4 fruit fly cellular contexts compared by ENCODE assay signal in the genomic region with DNA sequence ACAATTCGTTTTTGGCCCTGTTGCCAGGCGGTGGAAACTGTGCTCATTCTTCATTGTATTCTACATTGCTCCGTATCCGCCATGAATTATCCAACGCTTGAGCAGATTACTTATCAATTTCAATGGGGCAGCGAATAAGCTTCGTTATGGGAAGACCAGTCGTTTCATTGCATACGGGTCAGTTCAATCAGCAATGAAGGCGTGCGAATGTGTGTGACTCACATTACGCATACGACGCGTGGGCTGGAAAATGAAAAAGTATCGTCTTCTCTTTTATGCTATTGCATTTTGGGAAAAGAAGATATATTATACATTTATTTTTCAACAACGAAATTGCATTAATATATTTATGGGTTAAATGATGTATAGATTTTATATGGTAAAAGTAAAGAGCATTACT.
TF ChIP-seq lines count a peak whose summit lies in the region.

No protein-coding gene starts in this region.

- TF ChIP-seq CTCF in whole organism, embryonic (GFP tag; optimal IDR thresholded peaks at IDR 0.05; lab: Kevin White, UChicago), result no peak

TF ChIP-seq in whole organism, adult, 20 proteins besides CTCF, POLR2A, EP300 and RAD21:
- TF ChIP-seq CG11617 (GFP tag; optimal IDR thresholded peaks at IDR 0.05; lab: Kevin White, UChicago), result no peak
- no peak for TF ChIP-seq CG7101 (tag; optimal IDR thresholded peaks at IDR 0.05; lab: Kevin White, UChicago)
- TF ChIP-seq Crg-1 (GFP tag; optimal IDR thresholded peaks at IDR 0.05; lab: Kevin White, UChicago), result no peak
- TF ChIP-seq cic (GFP tag; optimal IDR thresholded peaks at IDR 0.05; lab: Kevin White, UChicago), result no peak
- no peak for TF ChIP-seq Clk (GFP tag; optimal IDR thresholded peaks at IDR 0.05; lab: Kevin White, UChicago)
- TF ChIP-seq bab1 (GFP tag; optimal IDR thresholded peaks at IDR 0.05; lab: Kevin White, UChicago), result no peak
- no peak for TF ChIP-seq CG7045 (GFP tag; optimal IDR thresholded peaks at IDR 0.05; lab: Kevin White, UChicago)
- TF ChIP-seq kay (GFP tag; lab: Kevin White, UChicago; ENCODE audit: borderline replicate concordance), result peak; percentile 79

TF ChIP-seq in whole organism, embryonic, 481 proteins besides CTCF, POLR2A, EP300 and RAD21:
- TF ChIP-seq CG7372 (GFP tag; IDR thresholded peaks at IDR 0.05; lab: Robert Waterston, UW) (0 out of 2 replicates have a peak, but pooled peaks have one; percentile 50), gcm (GFP tag; optimal IDR thresholded peaks at IDR 0.05; lab: Kevin White, UChicago) (peak; percentile 9), Med (GFP tag; lab: Kevin White, UChicago) (peak; percentile 20), Ets65A (GFP tag; lab: Kevin White, UChicago) (peak; percentile 10), ato (GFP tag; IDR thresholded peaks at IDR 0.05; lab: Robert Waterston, UW; ENCODE audit: partially characterized antibody) (no peak), sug (tag; optimal IDR thresholded peaks at IDR 0.05; lab: Kevin White, UChicago) (no peak), ems (GFP tag; optimal IDR thresholded peaks at IDR 0.05; lab: Kevin White, UChicago) (no peak)
TF ChIP-seq in whole organism, embryonic: peak in this region for 4.

TF ChIP-seq in whole organism, prepupa, 60 proteins besides CTCF, POLR2A, EP300 and RAD21:
- TF ChIP-seq svp (GFP tag; lab: Kevin White, UChicago) (peak; percentile 69), pdm3 (GFP tag; optimal IDR thresholded peaks at IDR 0.05; lab: Kevin White, UChicago) (no peak), Eip78C (GFP tag; lab: Kevin White, UChicago) (peak; percentile 40), achi (GFP tag; optimal IDR thresholded peaks at IDR 0.05; lab: Kevin White, UChicago) (no peak)

TF ChIP-seq in whole organism, wandering third instar larva, 38 proteins besides CTCF, POLR2A, EP300 and RAD21:
- TF ChIP-seq CrebA (GFP tag; optimal IDR thresholded peaks at IDR 0.05; lab: Kevin White, UChicago; ENCODE audit: borderline replicate concordance) (no peak), Rel (GFP tag; optimal IDR thresholded peaks at IDR 0.05; lab: Kevin White, UChicago) (no peak), Rel (tag; optimal IDR thresholded peaks at IDR 0.05; lab: Kevin White, UChicago) (peak; percentile 14)
